Worm (Caenorhabditis elegans): ENCODE results near the gene cubn-1.

DNA sequence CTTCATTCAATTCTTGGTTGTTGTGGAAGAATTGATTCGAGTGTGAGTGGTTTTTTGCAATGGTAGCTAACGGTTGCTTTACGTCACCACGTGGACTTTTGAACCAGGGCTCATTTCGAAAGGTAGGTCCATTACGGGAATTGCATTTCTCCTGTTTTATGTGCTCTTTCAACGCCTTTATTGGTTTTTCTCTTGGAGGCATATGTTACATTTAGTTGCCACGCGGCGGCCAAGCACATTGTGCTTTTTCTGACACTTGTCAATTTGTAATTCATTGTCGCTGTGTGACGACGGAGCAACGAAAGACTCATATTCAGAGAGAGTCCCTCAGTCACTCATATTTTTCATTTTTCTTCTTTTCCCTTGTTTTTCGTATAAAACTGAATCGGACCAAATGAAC lies 26.4 kb upstream of the cubn-1 start:
- TF ChIP-seq tbx-2 (tag; optimal IDR thresholded peaks at IDR 0.05) (no peak), nfya-1 (tag; optimal IDR thresholded peaks at IDR 0.05) (no peak)

Measured in whole organism, late embryonic.